Worm (Caenorhabditis elegans) whole organism, L3 larva: Measurements from ENCODE around the gene acp-2.

Experiments used
- aly-2 ChIP-seq: fragments of 150-350 bp; optimal IDR thresholded peaks from 2 replicates; lab custom pipeline; 2014; ENCODE audit warnings: missing biosample characterization, missing genetic modification characterization
- ama-1 ChIP-seq: fragments of 150-350 bp; optimal IDR thresholded peaks from 2 replicates; lab custom pipeline; 2018
- egl-27 ChIP-seq: sonication (generic microtip); optimal IDR thresholded peaks from 4 replicates; lab custom pipeline; 2017; ENCODE audit warnings: missing biosample characterization, missing genetic modification reagents, missing genetic modification characterization
- fkh-10 ChIP-seq: sonication (generic microtip); optimal IDR thresholded peaks from 2 replicates; lab custom pipeline; 2017; ENCODE audit warnings: missing biosample characterization, missing genetic modification reagents, missing genetic modification characterization
- nhr-11 ChIP-seq: fragments of 150-350 bp; optimal IDR thresholded peaks from 2 replicates; lab custom pipeline; 2014; ENCODE audit warnings: missing biosample characterization, missing genetic modification characterization
- nhr-23 ChIP-seq: fragments of 150-350 bp; optimal IDR thresholded peaks from 2 replicates; lab custom pipeline; 2014; ENCODE audit warnings: missing biosample characterization, missing genetic modification reagents, missing genetic modification characterization
- nhr-237 ChIP-seq: fragments of 150-350 bp; optimal IDR thresholded peaks from 2 replicates; lab custom pipeline; 2014; ENCODE audit warnings: missing biosample characterization, missing genetic modification characterization
- nhr-77 ChIP-seq: fragments of 150-350 bp; optimal IDR thresholded peaks from 2 replicates; lab custom pipeline; 2014; ENCODE audit warnings: missing biosample characterization, missing genetic modification characterization
- snpc-4 ChIP-seq: fragments of 150-350 bp; optimal IDR thresholded peaks from 2 replicates; lab custom pipeline; 2014; ENCODE audit warnings: missing biosample characterization, missing genetic modification characterization

DNA sequence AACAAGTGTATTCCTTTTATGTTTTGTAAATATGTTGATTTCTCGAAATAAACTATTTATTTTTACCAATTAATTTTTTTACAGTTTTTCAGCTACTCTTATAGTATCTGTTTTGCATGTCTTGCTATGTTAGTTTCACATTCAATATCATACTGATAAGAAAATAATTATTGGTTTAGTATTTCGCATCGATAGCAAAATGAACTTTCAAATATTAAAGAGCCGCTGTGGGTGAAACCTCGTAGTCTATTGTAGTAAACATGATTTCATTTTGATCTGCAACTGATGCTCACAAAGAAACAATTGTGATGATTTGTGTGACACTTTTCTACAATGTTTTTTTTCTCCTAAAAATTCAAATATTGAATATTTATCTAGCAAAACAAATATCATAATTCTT lies 39.6 kb downstream of the acp-2 start:
- TF ChIP-seq ama-1 (lab: Kevin White, UChicago) (no peak), nhr-237 (tag; lab: Kevin White, UChicago) (no peak), fkh-10 (GFP tag; lab: Kevin White, UChicago) (no peak), snpc-4 (tag; lab: Kevin White, UChicago) (no peak), nhr-77 (tag; lab: Kevin White, UChicago) (no peak), aly-2 (tag; lab: Kevin White, UChicago) (no peak), nhr-11 (tag; lab: Kevin White, UChicago) (no peak), nhr-23 (no peak), egl-27 (tag; lab: Kevin White, UChicago) (no peak)
